In genomic region chrV:4903696-4904095, ce11 we compare ENCODE assay signal across 3 worm cellular contexts.
TF ChIP-seq lines count a peak whose summit lies in the region.

TSS of gene ugt-8 (plus strand) at chrV:4903930.

TF ChIP-seq in whole organism, L1 larva, 84 proteins besides CTCF, POLR2A, EP300 and RAD21:
- no peak for TF ChIP-seq lin-13 (GFP tag; optimal IDR thresholded peaks at IDR 0.05; lab: Kevin White, UChicago)
- no peak for TF ChIP-seq mab-9 (GFP tag; IDR thresholded peaks at IDR 0.05; lab: Robert Waterston, UW)
- no peak for TF ChIP-seq efl-1 (optimal IDR thresholded peaks at IDR 0.05; lab: Kevin White, UChicago)
- TF ChIP-seq efl-1 (GFP tag; optimal IDR thresholded peaks at IDR 0.05 in 1 of 2; lab: Kevin White, UChicago) = peak in 1 of 2 experiments; percentile 53
- no peak for TF ChIP-seq tlp-1 (tag; optimal IDR thresholded peaks at IDR 0.05; lab: Kevin White, UChicago)
- TF ChIP-seq mef-2 (tag; optimal IDR thresholded peaks at IDR 0.05; lab: Kevin White, UChicago) = no peak
- TF ChIP-seq aha-1 (tag; optimal IDR thresholded peaks at IDR 0.05; lab: Kevin White, UChicago) = no peak
- peak; percentile 12 for TF ChIP-seq snu-23 (GFP tag; optimal IDR thresholded peaks at IDR 0.05; lab: Kevin White, UChicago)
- TF ChIP-seq nhr-12 (tag; optimal IDR thresholded peaks at IDR 0.05; lab: Kevin White, UChicago) = no peak
- TF ChIP-seq aly-2 (tag; optimal IDR thresholded peaks at IDR 0.05; lab: Kevin White, UChicago) = no peak
- peak; percentile 41 for TF ChIP-seq nhr-20 (tag; optimal IDR thresholded peaks at IDR 0.05; lab: Kevin White, UChicago)
- no peak for TF ChIP-seq ceh-82 (tag; optimal IDR thresholded peaks at IDR 0.05; lab: Kevin White, UChicago)
- no peak for TF ChIP-seq nhr-85 (tag; lab: Kevin White, UChicago)
- TF ChIP-seq ces-1 (GFP tag; optimal IDR thresholded peaks at IDR 0.05; lab: Kevin White, UChicago) = no peak
- TF ChIP-seq sptf-1 (tag; optimal IDR thresholded peaks at IDR 0.05; lab: Kevin White, UChicago) = no peak

TF ChIP-seq in whole organism, L2 larva, 48 proteins besides CTCF, POLR2A, EP300 and RAD21:
- TF ChIP-seq mab-5 (tag; optimal IDR thresholded peaks at IDR 0.05; lab: Kevin White, UChicago) = no peak
- TF ChIP-seq nhr-77 (tag; optimal IDR thresholded peaks at IDR 0.05; lab: Kevin White, UChicago) = no peak
- TF ChIP-seq egl-27 (tag; optimal IDR thresholded peaks at IDR 0.05; lab: Kevin White, UChicago) = no peak
- TF ChIP-seq sma-3 (GFP tag; optimal IDR thresholded peaks at IDR 0.05; lab: Kevin White, UChicago) = no peak
- no peak for TF ChIP-seq unc-39 (tag; optimal IDR thresholded peaks at IDR 0.05; lab: Kevin White, UChicago)
- TF ChIP-seq zag-1 (tag; optimal IDR thresholded peaks at IDR 0.05; lab: Kevin White, UChicago) = no peak
- TF ChIP-seq lin-13 (GFP tag; optimal IDR thresholded peaks at IDR 0.05; lab: Kevin White, UChicago) = no peak
- TF ChIP-seq nhr-25 (tag; optimal IDR thresholded peaks at IDR 0.05; lab: Kevin White, UChicago) = peak; percentile 3

TF ChIP-seq in whole organism, L4 larva, 104 proteins besides CTCF, POLR2A, EP300 and RAD21:
- TF ChIP-seq nhr-28 (tag; optimal IDR thresholded peaks at IDR 0.05; lab: Kevin White, UChicago) (peak; percentile 100), ZK546.5 (tag; optimal IDR thresholded peaks at IDR 0.05; lab: Kevin White, UChicago) (no peak), mdl-1 (tag; optimal IDR thresholded peaks at IDR 0.05; lab: Kevin White, UChicago) (peak in 1 of 2 experiments; percentile 0), nhr-102 (tag; optimal IDR thresholded peaks at IDR 0.05; lab: Kevin White, UChicago) (no peak)
TF ChIP-seq in whole organism, L4 larva: peak in this region for 2.

Comparison
In these comparisons a context has a peak if more than half of its experiments do, and no peak if none do; other contexts are left out.
1. Of the 29 proteins assayed by ChIP-seq in both whole organism, L4 larva and whole organism, L1 larva: peak only in whole organism, L4 larva: nhr-28; only in whole organism, L1 larva: none; in both: none; in neither: 27; mixed calls (peak in some experiments, not most) for 1.